Worm (Caenorhabditis elegans) whole organism, L2 larva: ENCODE measurements around the gene F35F10.5.

Experiments
- C34F6.9 ChIP-seq: fragments of 150-350 bp; optimal IDR thresholded peaks from 2 replicates; lab custom pipeline; 2014; ENCODE audit warnings: missing biosample characterization, missing genetic modification characterization
- F13H6.1 ChIP-seq: sonication (generic microtip); optimal IDR thresholded peaks from 2 replicates; lab custom pipeline; 2016; ENCODE audit warnings: missing genetic modification characterization, missing compliant biosample characterization
- R02D3.7 ChIP-seq: fragments of 150-350 bp; optimal IDR thresholded peaks from 2 replicates; lab custom pipeline; 2014; ENCODE audit warnings: missing biosample characterization, missing genetic modification characterization
- Y55F3AM.14 ChIP-seq: fragments of 200-800 bp; sonication (Bioruptor generic); optimal IDR thresholded peaks from 2 replicates; lab custom pipeline; 2018; ENCODE audit warnings: mild to moderate bottlenecking, missing genetic modification characterization, missing compliant biosample characterization
- ZK546.5 ChIP-seq: sonication (generic microtip); optimal IDR thresholded peaks from 2 replicates; lab custom pipeline; 2017; ENCODE audit warnings: missing biosample characterization, missing genetic modification characterization
- alr-1 ChIP-seq: fragments of 150-350 bp; optimal IDR thresholded peaks from 2 replicates; lab custom pipeline; 2014; ENCODE audit warnings: missing biosample characterization, missing genetic modification characterization
- ama-1 ChIP-seq: fragments of 150-350 bp; optimal IDR thresholded peaks from 2 replicates; lab custom pipeline; 2018; ENCODE audit warnings: inconsistent platforms
- blmp-1 ChIP-seq: sonication (generic microtip); optimal IDR thresholded peaks from 2 replicates; lab custom pipeline; 2017; ENCODE audit warnings: missing genetic modification characterization, mild to moderate bottlenecking, missing compliant biosample characterization, antibody characterized with exemption, moderate library complexity; ENCODE audit not compliant: insufficient read depth
- ceh-16 ChIP-seq: fragments of 150-350 bp; optimal IDR thresholded peaks from 2 replicates; lab custom pipeline; 2014; ENCODE audit warnings: missing biosample characterization, missing genetic modification characterization
- ceh-82 ChIP-seq: fragments of 150-350 bp; optimal IDR thresholded peaks from 2 replicates; lab custom pipeline; 2014; ENCODE audit warnings: missing biosample characterization, missing genetic modification characterization
- crh-2 ChIP-seq: sonication (generic microtip); optimal IDR thresholded peaks from 2 replicates; lab custom pipeline; 2017; ENCODE audit warnings: missing biosample characterization, missing genetic modification characterization
- dmd-4 ChIP-seq: sonication (generic microtip); optimal IDR thresholded peaks from 2 replicates; lab custom pipeline; 2017; ENCODE audit warnings: missing biosample characterization, missing genetic modification characterization
- egl-27 ChIP-seq: sonication (generic microtip); optimal IDR thresholded peaks from 3 replicates; lab custom pipeline; 2017; ENCODE audit warnings: missing biosample characterization, missing genetic modification reagents, missing genetic modification characterization
- elt-1 ChIP-seq: fragments of 150-350 bp; optimal IDR thresholded peaks from 2 replicates; lab custom pipeline; 2014; ENCODE audit warnings: missing biosample characterization, missing genetic modification characterization
- elt-3 ChIP-seq: sonication (generic microtip); optimal IDR thresholded peaks from 2 replicates; lab custom pipeline; 2017; ENCODE audit warnings: missing biosample characterization, missing genetic modification characterization
- fos-1 ChIP-seq: fragments of 150-350 bp; optimal IDR thresholded peaks from 2 replicates; lab custom pipeline; 2014; ENCODE audit warnings: missing biosample characterization, missing genetic modification characterization
- gmeb-1 ChIP-seq: fragments of 150-350 bp; optimal IDR thresholded peaks from 2 replicates; lab custom pipeline; 2014; ENCODE audit warnings: missing biosample characterization, missing genetic modification characterization
- lin-11 ChIP-seq: fragments of 150-350 bp; sonication (generic microtip); optimal IDR thresholded peaks from 2 replicates; lab custom pipeline; 2014; ENCODE audit warnings: missing biosample characterization, missing genetic modification characterization, inconsistent platforms, mixed read lengths
- lin-13 ChIP-seq: fragments of 150-350 bp; optimal IDR thresholded peaks from 2 replicates; lab custom pipeline; 2014; ENCODE audit warnings: missing biosample characterization, missing genetic modification reagents, missing genetic modification characterization
- lin-39 ChIP-seq: fragments of 150-350 bp; optimal IDR thresholded peaks from 2 replicates; lab custom pipeline; 2014; ENCODE audit warnings: missing biosample characterization, missing genetic modification reagents, missing genetic modification characterization
- lsy-2 ChIP-seq, 2 experiments: fragments of 150-350 bp in 1 of 2; sonication (generic microtip) in 1 of 2; optimal IDR thresholded peaks; 2 replicates each; lab custom pipeline; 2014 to 2017; ENCODE audit warnings: missing biosample characterization in 2 of 2, missing genetic modification characterization in 2 of 2
- mbf-1 ChIP-seq: sonication (generic microtip); optimal IDR thresholded peaks from 2 replicates; lab custom pipeline; 2017; ENCODE audit warnings: missing biosample characterization, missing genetic modification characterization
- mdl-1 ChIP-seq, 2 experiments: fragments of 150-350 bp in 1 of 2; sonication (generic microtip) in 1 of 2; optimal IDR thresholded peaks; 2 replicates each; lab custom pipeline; 2017; ENCODE audit warnings: missing biosample characterization in 2 of 2, missing genetic modification characterization in 2 of 2
- nhr-10 ChIP-seq: sonication (generic microtip); optimal IDR thresholded peaks from 2 replicates; lab custom pipeline; 2017; ENCODE audit warnings: missing biosample characterization, missing genetic modification characterization
- nhr-11 ChIP-seq: fragments of 150-350 bp; optimal IDR thresholded peaks from 2 replicates; lab custom pipeline; 2014; ENCODE audit warnings: missing biosample characterization, missing genetic modification characterization
- nhr-12 ChIP-seq: fragments of 150-350 bp; optimal IDR thresholded peaks from 2 replicates; lab custom pipeline; 2014; ENCODE audit warnings: missing biosample characterization, missing genetic modification characterization
- nhr-129 ChIP-seq: fragments of 150-350 bp; optimal IDR thresholded peaks from 2 replicates; lab custom pipeline; 2014; ENCODE audit warnings: missing biosample characterization, missing genetic modification characterization
- nhr-21 ChIP-seq: fragments of 150-350 bp; optimal IDR thresholded peaks from 2 replicates; lab custom pipeline; 2014; ENCODE audit warnings: missing biosample characterization, missing genetic modification characterization
- nhr-23 ChIP-seq: fragments of 150-350 bp; optimal IDR thresholded peaks from 2 replicates; lab custom pipeline; 2014; ENCODE audit warnings: missing biosample characterization, missing genetic modification reagents, missing genetic modification characterization
- nhr-237 ChIP-seq: fragments of 150-350 bp; optimal IDR thresholded peaks from 2 replicates; lab custom pipeline; 2014; ENCODE audit warnings: missing biosample characterization, missing genetic modification characterization
- nhr-25 ChIP-seq: fragments of 150-350 bp; sonication (generic microtip); optimal IDR thresholded peaks from 3 replicates; lab custom pipeline; 2014; ENCODE audit warnings: missing biosample characterization, missing genetic modification characterization
- nhr-6 ChIP-seq: fragments of 150-350 bp; optimal IDR thresholded peaks from 2 replicates; lab custom pipeline; 2014; ENCODE audit warnings: missing biosample characterization, missing genetic modification characterization
- peb-1 ChIP-seq: fragments of 150-350 bp; optimal IDR thresholded peaks from 2 replicates; lab custom pipeline; 2014; ENCODE audit warnings: missing biosample characterization, missing genetic modification characterization
- sem-4 ChIP-seq: fragments of 150-350 bp; optimal IDR thresholded peaks from 2 replicates; lab custom pipeline; 2014; ENCODE audit warnings: missing biosample characterization, missing genetic modification reagents, missing genetic modification characterization
- skn-1 ChIP-seq: sonication (generic microtip); optimal IDR thresholded peaks from 2 replicates; lab custom pipeline; 2017; ENCODE audit warnings: missing biosample characterization, missing genetic modification characterization
- sma-3 ChIP-seq: sonication (generic microtip); optimal IDR thresholded peaks from 2 replicates; lab custom pipeline; 2016; ENCODE audit warnings: missing genetic modification reagents, missing genetic modification characterization, missing compliant biosample characterization
- sma-9 ChIP-seq, 2 experiments: fragments of 150-350 bp in 1 of 2; sonication (generic microtip) in 1 of 2; optimal IDR thresholded peaks; 2 replicates each; lab custom pipeline; 2014 to 2016; ENCODE audit warnings: missing genetic modification characterization in 2 of 2, mild to moderate bottlenecking in 1 of 2, missing biosample characterization in 1 of 2, missing compliant biosample characterization in 1 of 2, missing genetic modification reagents in 1 of 2, moderate library complexity in 1 of 2
- snpc-4 ChIP-seq: fragments of 150-350 bp; optimal IDR thresholded peaks from 2 replicates; lab custom pipeline; 2014; ENCODE audit warnings: missing biosample characterization, missing genetic modification characterization
- unc-55 ChIP-seq: fragments of 150-350 bp; sonication (generic microtip); optimal IDR thresholded peaks from 3 replicates; lab custom pipeline; 2014; ENCODE audit warnings: missing biosample characterization, missing genetic modification reagents, missing genetic modification characterization
- unc-62 ChIP-seq: fragments of 150-350 bp; optimal IDR thresholded peaks from 2 replicates; lab custom pipeline; 2014; ENCODE audit warnings: missing biosample characterization, missing genetic modification reagents, missing genetic modification characterization
- zag-1 ChIP-seq: fragments of 150-350 bp; optimal IDR thresholded peaks from 2 replicates; lab custom pipeline; 2014; ENCODE audit warnings: missing biosample characterization, missing genetic modification characterization
- ztf-1 ChIP-seq: fragments of 200-800 bp; sonication (Bioruptor generic); conservative IDR thresholded peaks from 2 replicates; pipeline ENCODE4 v1.3.6; 2022; ENCODE audit warnings: missing genetic modification characterization, missing compliant biosample characterization
- ztf-4 ChIP-seq: fragments of 150-350 bp; optimal IDR thresholded peaks from 2 replicates; lab custom pipeline; 2014; ENCODE audit warnings: missing biosample characterization, missing genetic modification characterization

The F35F10.5 gene

DNA sequence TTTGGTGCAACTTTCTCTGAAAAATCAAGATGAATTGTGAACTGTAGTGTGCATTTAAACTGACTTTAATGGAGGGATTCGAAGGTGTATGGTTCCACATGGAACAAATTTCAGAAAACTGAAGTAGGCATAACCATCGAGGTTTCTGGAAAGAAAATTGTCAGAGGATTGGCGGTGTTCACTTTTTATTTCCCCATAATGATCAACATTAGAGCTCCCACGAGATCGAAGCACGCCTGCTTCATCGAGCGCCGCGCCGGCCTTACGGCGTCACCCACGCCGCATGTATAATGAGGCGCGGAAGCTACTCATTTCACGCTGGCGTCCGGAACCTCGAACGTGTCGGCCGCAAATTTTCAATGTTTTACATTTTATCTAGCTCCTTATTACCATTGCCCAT lies 3.4 kb downstream of the F35F10.5 start:
- TF ChIP-seq R02D3.7 (tag; lab: Kevin White, UChicago) (no peak), nhr-12 (no peak), unc-55 (GFP tag; lab: Kevin White, UChicago) (no peak), fos-1 (tag; lab: Kevin White, UChicago) (no peak), nhr-11 (tag; lab: Kevin White, UChicago) (no peak), elt-3 (tag; lab: Kevin White, UChicago) (no peak), ztf-1 (GFP tag; lab: Robert Waterston, UW) (no peak), nhr-10 (tag; lab: Kevin White, UChicago) (no peak), nhr-25 (no peak), lin-13 (GFP tag; lab: Kevin White, UChicago) (no peak), gmeb-1 (tag; lab: Kevin White, UChicago) (no peak), ZK546.5 (tag; lab: Kevin White, UChicago) (no peak), nhr-21 (tag; lab: Kevin White, UChicago) (no peak), sem-4 (tag; lab: Kevin White, UChicago) (no peak), skn-1 (tag; lab: Kevin White, UChicago) (no peak), unc-62 (GFP tag; lab: Kevin White, UChicago) (no peak), ceh-82 (tag; lab: Kevin White, UChicago) (no peak), C34F6.9 (tag; lab: Kevin White, UChicago) (no peak)

DNA sequence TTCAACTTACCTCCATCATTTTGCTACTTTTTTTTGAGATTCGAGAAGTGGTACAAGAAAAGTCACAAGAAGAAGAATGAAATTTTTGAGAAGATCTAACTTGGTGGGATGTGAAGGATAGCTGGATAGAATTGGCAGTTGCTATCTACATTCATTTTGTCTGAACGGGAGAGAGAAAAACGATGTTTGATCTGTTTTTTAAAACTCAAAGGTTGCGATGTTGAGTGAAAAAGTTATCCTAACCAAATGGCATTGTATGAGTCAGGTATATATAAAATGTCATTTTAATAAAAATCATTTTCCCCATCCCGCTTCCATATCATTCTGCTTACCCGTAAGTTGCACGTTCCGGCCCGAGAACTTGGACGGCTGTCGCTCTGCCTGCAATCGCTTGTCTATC lies 4.5 kb downstream of the F35F10.5 start, which contains the start of gene F35F10.6:
Gene F35F10.6 (minus strand): TSS at position 101 of the 400 bp plus-strand sequence.
- no peak for TF ChIP-seq alr-1 (tag; lab: Kevin White, UChicago)
- TF ChIP-seq elt-1: no peak
- TF ChIP-seq zag-1 (tag; lab: Kevin White, UChicago): no peak
- TF ChIP-seq nhr-10 (tag; lab: Kevin White, UChicago): no peak
- no peak for TF ChIP-seq lsy-2 (tag; optimal IDR thresholded peaks at IDR 0.05; lab: Kevin White, UChicago)
- TF ChIP-seq nhr-21 (tag; lab: Kevin White, UChicago): no peak
- TF ChIP-seq crh-2 (tag; lab: Kevin White, UChicago): no peak
- no peak for TF ChIP-seq unc-62 (GFP tag; lab: Kevin White, UChicago)
- TF ChIP-seq ztf-1 (GFP tag; lab: Robert Waterston, UW): no peak
- TF ChIP-seq nhr-25: no peak
- TF ChIP-seq lin-11 (tag; lab: Kevin White, UChicago): no peak
- no peak for TF ChIP-seq ceh-16
- no peak for TF ChIP-seq snpc-4 (tag; lab: Kevin White, UChicago)
- no peak for TF ChIP-seq sma-9 (GFP tag; optimal IDR thresholded peaks at IDR 0.05; lab: Kevin White, UChicago)
- TF ChIP-seq sma-9 (tag; optimal IDR thresholded peaks at IDR 0.05; lab: Kevin White, UChicago): no peak
- no peak for TF ChIP-seq blmp-1
- TF ChIP-seq ama-1 (lab: Kevin White, UChicago): no peak

DNA sequence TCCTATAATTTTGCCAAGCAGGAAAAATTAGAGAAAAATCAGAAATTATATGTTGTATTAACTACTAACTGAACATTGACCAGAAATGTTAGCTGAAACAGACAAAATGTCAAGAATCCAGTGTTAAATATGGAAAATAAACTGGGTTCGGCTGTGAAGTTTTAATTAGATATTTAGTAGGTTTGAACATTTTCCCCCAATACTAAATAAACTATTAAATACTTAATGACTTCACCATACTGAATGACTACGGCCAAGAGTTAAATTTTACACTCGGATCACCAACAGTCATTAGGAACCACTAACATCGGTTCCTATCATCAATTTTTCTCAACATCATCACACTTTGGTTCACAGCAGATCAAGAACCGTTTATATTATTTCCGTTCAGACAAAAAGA lies 10.6 kb downstream of the F35F10.5 start:
- TF ChIP-seq nhr-237 (tag; lab: Kevin White, UChicago): no peak
- no peak for TF ChIP-seq alr-1 (tag; lab: Kevin White, UChicago)
- TF ChIP-seq unc-62 (GFP tag; lab: Kevin White, UChicago): no peak
- no peak for TF ChIP-seq elt-3 (tag; lab: Kevin White, UChicago)
- TF ChIP-seq crh-2 (tag; lab: Kevin White, UChicago): no peak
- no peak for TF ChIP-seq ama-1 (lab: Kevin White, UChicago)
- no peak for TF ChIP-seq sma-3 (GFP tag; lab: Kevin White, UChicago)
- no peak for TF ChIP-seq nhr-11 (tag; lab: Kevin White, UChicago)
- TF ChIP-seq dmd-4 (tag; lab: Kevin White, UChicago): no peak
- TF ChIP-seq sma-9 (GFP tag; optimal IDR thresholded peaks at IDR 0.05; lab: Kevin White, UChicago): no peak
- no peak for TF ChIP-seq sma-9 (tag; optimal IDR thresholded peaks at IDR 0.05; lab: Kevin White, UChicago)
- no peak for TF ChIP-seq egl-27 (tag; lab: Kevin White, UChicago)
- no peak for TF ChIP-seq R02D3.7 (tag; lab: Kevin White, UChicago)
- TF ChIP-seq lin-39: no peak
- no peak for TF ChIP-seq C34F6.9 (tag; lab: Kevin White, UChicago)
- TF ChIP-seq sem-4 (tag; lab: Kevin White, UChicago): no peak
- no peak for TF ChIP-seq peb-1
- no peak for TF ChIP-seq lin-13 (GFP tag; lab: Kevin White, UChicago)
- TF ChIP-seq, all 48 proteins: peak for 0

DNA sequence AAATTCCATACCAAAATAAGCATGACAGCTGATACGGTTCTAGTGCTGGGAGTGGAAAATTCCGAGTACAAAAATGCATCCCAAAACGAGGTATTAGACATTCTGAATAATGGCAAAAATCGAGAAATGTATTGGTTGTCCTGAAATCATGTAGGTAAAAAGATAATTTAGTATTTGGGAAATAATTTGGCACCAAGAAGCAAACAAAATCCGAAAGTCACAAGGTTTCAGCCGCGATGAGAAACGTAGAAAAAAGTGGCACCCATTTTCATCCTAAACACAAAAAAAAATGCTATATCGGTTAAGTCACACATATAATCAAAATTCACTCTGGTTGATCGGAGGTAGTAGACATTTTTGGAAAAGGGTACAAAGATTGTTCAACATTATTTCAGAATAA lies 13.0 kb downstream of the F35F10.5 start, which contains the start of gene srx-122:
Gene srx-122 (minus strand): TSS at position 101 of the 400 bp plus-strand sequence.
- TF ChIP-seq nhr-25: no peak
- TF ChIP-seq nhr-6 (tag; lab: Kevin White, UChicago): no peak
- no peak for TF ChIP-seq F13H6.1 (tag; lab: Kevin White, UChicago)
- no peak for TF ChIP-seq mbf-1
- no peak for TF ChIP-seq unc-62 (GFP tag; lab: Kevin White, UChicago)
- no peak for TF ChIP-seq Y55F3AM.14 (GFP tag; lab: Kevin White, UChicago)
- TF ChIP-seq elt-3 (tag; lab: Kevin White, UChicago): no peak
- TF ChIP-seq ztf-4 (tag; lab: Kevin White, UChicago): no peak
- TF ChIP-seq ceh-16: no peak
- no peak for TF ChIP-seq mdl-1 (tag; optimal IDR thresholded peaks at IDR 0.05; lab: Kevin White, UChicago)
- TF ChIP-seq nhr-12: no peak
- no peak for TF ChIP-seq fos-1 (tag; lab: Kevin White, UChicago)
- TF ChIP-seq C34F6.9 (tag; lab: Kevin White, UChicago): no peak
- no peak for TF ChIP-seq lin-13 (GFP tag; lab: Kevin White, UChicago)
- no peak for TF ChIP-seq elt-1
- TF ChIP-seq nhr-23 (tag; lab: Kevin White, UChicago): no peak
- TF ChIP-seq nhr-129: no peak
- TF ChIP-seq, all 48 proteins: peak for 0
